Worm (Caenorhabditis elegans): ENCODE measurements around the gene mxl-2.
A peak's percentile ranks its signal among the peaks of the same experiment; 100 is the strongest.

mxl-2 gene

ce11 chrIII:156645-157044 lies 31.3 kb downstream of the mxl-2 start, which contains the start of the genes zig-13 and ver-1:
Gene zig-13 (minus strand): TSS chrIII:156745.
Gene ver-1 (plus strand): TSS chrIII:156824.
- TF ChIP-seq zim-3 (tag; optimal IDR thresholded peaks at IDR 0.05) = no peak
- no peak for TF ChIP-seq mes-4 (tag; optimal IDR thresholded peaks at IDR 0.05)
- TF ChIP-seq F52B5.7 (tag; optimal IDR thresholded peaks at IDR 0.05) = no peak
- TF ChIP-seq hlh-12 (tag; optimal IDR thresholded peaks at IDR 0.05) = no peak
- no peak for TF ChIP-seq nhr-90 (tag; optimal IDR thresholded peaks at IDR 0.05)
- no peak for TF ChIP-seq C06A6.2 (GFP tag; conservative IDR thresholded peaks at IDR 0.05)
- TF ChIP-seq K11D2.4 (GFP tag; IDR thresholded peaks at IDR 0.05) = no peak
- no peak for TF ChIP-seq let-526 (GFP tag; IDR thresholded peaks at IDR 0.05)

ce11 chrIII:154168-154567 lies 33.8 kb downstream of the mxl-2 start:
- TF ChIP-seq ets-4 (GFP tag; optimal IDR thresholded peaks at IDR 0.05) (peak; percentile 19), atf-7 (tag; optimal IDR thresholded peaks at IDR 0.05) (peak; percentile 40), tbp1 (GFP tag; optimal IDR thresholded peaks at IDR 0.05) (peak; percentile 5), nhr-80 (tag; optimal IDR thresholded peaks at IDR 0.05) (peak; percentile 96), ztf-22 (GFP tag; optimal IDR thresholded peaks at IDR 0.05) (peak; percentile 52), somi-1 (GFP tag; optimal IDR thresholded peaks at IDR 0.05) (no peak), efl-1 (GFP tag; optimal IDR thresholded peaks at IDR 0.05) (no peak)

ce11 chrIII:151084-151483 lies 36.8 kb downstream of the mxl-2 start:
- TF ChIP-seq dpl-1 (GFP tag; optimal IDR thresholded peaks at IDR 0.05) (no peak), F57A8.1 (GFP tag; optimal IDR thresholded peaks at IDR 0.05) (no peak), lag-1 (GFP tag; IDR thresholded peaks at IDR 0.05) (no peak), lin-26 (GFP tag; IDR thresholded peaks at IDR 0.05) (0 out of 2 replicates have a peak, but pooled peaks have one; percentile 30), him-1 (tag; optimal IDR thresholded peaks at IDR 0.05) (no peak), aptf-3 (GFP tag; IDR thresholded peaks at IDR 0.05) (no peak), ztf-18 (tag; optimal IDR thresholded peaks at IDR 0.05) (no peak), tbx-9 (tag; optimal IDR thresholded peaks at IDR 0.05; ENCODE audit: borderline replicate concordance) (no peak), ztf-6 (GFP tag; IDR thresholded peaks at IDR 0.05) (0 out of 2 replicates have a peak, but pooled peaks have one; percentile 12), tbp1 (GFP tag; optimal IDR thresholded peaks at IDR 0.05) (no peak), pha-4 (tag; optimal IDR thresholded peaks at IDR 0.05) (no peak), snpc-4 (GFP tag; optimal IDR thresholded peaks at IDR 0.05) (no peak), snpc-4 (tag; optimal IDR thresholded peaks at IDR 0.05) (peak in 2 of 4 experiments; percentile 67 to 85), ZK185.1 (tag; optimal IDR thresholded peaks at IDR 0.05; ENCODE audit: poor library complexity, severe bottlenecking) (no peak), F37B4.10 (GFP tag; IDR thresholded peaks at IDR 0.05) (0 out of 2 replicates have a peak, but pooled peaks have one; percentile 51), T26A5.8 (tag; optimal IDR thresholded peaks at IDR 0.05) (no peak), attf-6 (GFP tag; IDR thresholded peaks at IDR 0.05) (no peak)

- TF ChIP-seq hlh-12 (tag; optimal IDR thresholded peaks at IDR 0.05) (no peak), snpc-1.1 (tag; optimal IDR thresholded peaks at IDR 0.05; ENCODE audit: insufficient read depth) (no peak), B0019.2 (GFP tag; conservative IDR thresholded peaks at IDR 0.05) (no peak), chd-7 (tag; optimal IDR thresholded peaks at IDR 0.05) (no peak), ztf-18 (tag; optimal IDR thresholded peaks at IDR 0.05) (no peak), lsy-27 (tag; optimal IDR thresholded peaks at IDR 0.05; ENCODE audit: borderline replicate concordance, insufficient read depth) (no peak), pha-4 (tag; optimal IDR thresholded peaks at IDR 0.05) (no peak), F10E7.11 (tag; optimal IDR thresholded peaks at IDR 0.05) (no peak), lag-1 (GFP tag; IDR thresholded peaks at IDR 0.05) (no peak), xnd-1 (tag; optimal IDR thresholded peaks at IDR 0.05) (no peak), C06A6.2 (GFP tag; conservative IDR thresholded peaks at IDR 0.05) (no peak), lin-40 (tag; optimal IDR thresholded peaks at IDR 0.05) (no peak)
Measured at ce11 chrIII:149132-149531, 38.8 kb downstream of the mxl-2 start.
